Fruit fly (Drosophila melanogaster) whole organism, embryonic: Measurements from ENCODE around the gene Rbf2.

ENCODE experiments used
- Atf6 ChIP-seq: fragments of 200-800 bp; sonication (Bioruptor generic); IDR thresholded peaks from 2 replicates; pipeline ENCODE4 v1.3.6; 2022; ENCODE audit warnings: missing biosample characterization, missing genetic modification characterization
- Bgb ChIP-seq: fragments of 200-800 bp; sonication (Bioruptor generic); IDR thresholded peaks from 2 replicates; pipeline ENCODE4 v1.3.6; 2022; ENCODE audit warnings: missing biosample characterization, missing genetic modification characterization; ENCODE audit not compliant: partially characterized antibody
- CG10431 ChIP-seq: fragments of 200-800 bp; sonication (Bioruptor generic); optimal IDR thresholded peaks from 3 replicates; lab custom pipeline; 2018; ENCODE audit warnings: missing biosample characterization, mild to moderate bottlenecking, missing genetic modification characterization
- CG10654 ChIP-seq: fragments of 200-800 bp; sonication (Bioruptor generic); optimal IDR thresholded peaks from 2 replicates; lab custom pipeline; 2016; ENCODE audit warnings: missing biosample characterization, missing genetic modification characterization
- CG11247 ChIP-seq: fragments of 200-800 bp; sonication (Bioruptor generic); IDR thresholded peaks from 2 replicates; pipeline ENCODE4 v1.3.6; 2022; ENCODE audit warnings: missing biosample characterization, missing genetic modification characterization
- CG13123 ChIP-seq: fragments of 200-800 bp; sonication (Bioruptor generic); optimal IDR thresholded peaks from 2 replicates; lab custom pipeline; 2016; ENCODE audit warnings: missing biosample characterization, missing genetic modification characterization
- CG1603 ChIP-seq: fragments of 200-800 bp; sonication (Bioruptor generic); optimal IDR thresholded peaks from 2 replicates; lab custom pipeline; 2019; ENCODE audit warnings: missing biosample characterization, mild to moderate bottlenecking, missing genetic modification characterization, moderate library complexity
- CG17186 ChIP-seq: fragments of 200-800 bp; sonication (Bioruptor generic); optimal IDR thresholded peaks from 3 replicates; lab custom pipeline; 2017; ENCODE audit warnings: missing biosample characterization, missing genetic modification reagents, missing genetic modification characterization
- CG17802 ChIP-seq: fragments of 200-800 bp; sonication (Bioruptor generic); optimal IDR thresholded peaks from 2 replicates; lab custom pipeline; 2018; ENCODE audit warnings: missing biosample characterization, mild to moderate bottlenecking, missing genetic modification characterization, moderate library complexity
- CG30431 ChIP-seq: fragments of 200-800 bp; sonication (Bioruptor generic); optimal IDR thresholded peaks from 2 replicates; lab custom pipeline; 2017; ENCODE audit warnings: missing biosample characterization, missing genetic modification characterization
- CG31224 ChIP-seq: fragments of 200-800 bp; sonication (Bioruptor generic); IDR thresholded peaks from 2 replicates; pipeline ENCODE4 v1.3.6; 2022; ENCODE audit warnings: missing biosample characterization, missing genetic modification characterization
- CG3407 ChIP-seq: fragments of 200-800 bp; sonication (Bioruptor generic); optimal IDR thresholded peaks from 2 replicates; lab custom pipeline; 2018; ENCODE audit warnings: missing biosample characterization, mild to moderate bottlenecking, missing genetic modification characterization
- CG4424 ChIP-seq: fragments of 200-800 bp; sonication (Bioruptor generic); optimal IDR thresholded peaks from 3 replicates; lab custom pipeline; 2016; ENCODE audit warnings: missing biosample characterization, missing genetic modification characterization
- CG6689 ChIP-seq: fragments of 200-800 bp; sonication (Bioruptor generic); IDR thresholded peaks from 2 replicates; pipeline ENCODE4 v1.3.6; 2022; ENCODE audit warnings: missing biosample characterization, missing genetic modification characterization
- CG7839 ChIP-seq: fragments of 200-800 bp; sonication (Bioruptor generic); optimal IDR thresholded peaks from 3 replicates; lab custom pipeline; 2018; ENCODE audit warnings: missing biosample characterization, mild to moderate bottlenecking, missing genetic modification characterization, moderate library complexity
- CG8281 ChIP-seq: fragments of 200-800 bp; sonication (Bioruptor generic); optimal IDR thresholded peaks from 2 replicates; lab custom pipeline; 2018; ENCODE audit warnings: missing biosample characterization, mild to moderate bottlenecking, missing genetic modification characterization, moderate library complexity
- CG9609 ChIP-seq: fragments of 200-800 bp; sonication (Bioruptor generic); optimal IDR thresholded peaks from 3 replicates; lab custom pipeline; 2016; ENCODE audit warnings: missing biosample characterization, missing genetic modification characterization
- CG9932 ChIP-seq: fragments of 200-800 bp; sonication (Bioruptor generic); IDR thresholded peaks from 2 replicates; pipeline ENCODE4 v1.3.6; 2022; ENCODE audit warnings: missing biosample characterization, missing genetic modification characterization
- Dek ChIP-seq: fragments of 200-800 bp; sonication (Bioruptor generic); optimal IDR thresholded peaks from 3 replicates; lab custom pipeline; 2019; ENCODE audit warnings: missing biosample characterization, mild to moderate bottlenecking, missing genetic modification characterization, moderate library complexity
- Dll ChIP-seq: fragments of 200-800 bp; sonication (Bioruptor generic); IDR thresholded peaks from 4 replicates; pipeline ENCODE4 v1.3.6; 2022; ENCODE audit warnings: missing biosample characterization, missing genetic modification characterization; ENCODE audit not compliant: partially characterized antibody
- Ets65A ChIP-seq: fragments of 200-800 bp; sonication (Bioruptor generic); peaks from one replicate; lab custom pipeline; 2016; ENCODE audit warnings: missing biosample characterization, missing genetic modification characterization
- Hey ChIP-seq: fragments of 200-800 bp; sonication (Bioruptor generic); optimal IDR thresholded peaks from 3 replicates; lab custom pipeline; 2018; ENCODE audit warnings: missing biosample characterization, mild to moderate bottlenecking, missing genetic modification characterization
- Hr3 ChIP-seq: fragments of 200-800 bp; sonication (Bioruptor generic); optimal IDR thresholded peaks from 3 replicates; lab custom pipeline; 2016; ENCODE audit warnings: missing biosample characterization, missing genetic modification characterization
- Sry-β ChIP-seq: fragments of 200-800 bp; sonication (Bioruptor generic); optimal IDR thresholded peaks from 2 replicates; lab custom pipeline; 2018; ENCODE audit warnings: missing biosample characterization, mild to moderate bottlenecking, missing genetic modification characterization, moderate library complexity
- TFAM ChIP-seq: fragments of 200-800 bp; sonication (Bioruptor generic); optimal IDR thresholded peaks from 2 replicates; lab custom pipeline; 2017; ENCODE audit warnings: missing biosample characterization, missing genetic modification characterization, inconsistent platforms
- Trl ChIP-seq, 3 experiments: fragments of >200 bp in 2 of 3; fragments of 200-800 bp in 1 of 3; sonication (Bioruptor generic) in 1 of 3; optimal IDR thresholded peaks; 2 replicates in 1 of 3; 3 replicates in 2 of 3; lab custom pipeline; 2016 to 2017; ENCODE audit warnings: missing biosample characterization in 1 of 3, missing genetic modification characterization in 1 of 3
- al ChIP-seq: fragments of 200-800 bp; sonication (Bioruptor generic); IDR thresholded peaks from 2 replicates; pipeline ENCODE4 v1.3.6; 2022; ENCODE audit warnings: missing biosample characterization, missing genetic modification characterization
- chif ChIP-seq, 2 experiments: fragments of 200-800 bp; sonication (Bioruptor generic); optimal IDR thresholded peaks; 3 replicates each; lab custom pipeline; 2016; ENCODE audit warnings: missing biosample characterization in 2 of 2, missing genetic modification characterization in 2 of 2
- chinmo ChIP-seq: fragments of 200-800 bp; sonication (Bioruptor generic); IDR thresholded peaks from 4 replicates; pipeline ENCODE4 v1.3.6; 2022; ENCODE audit warnings: missing biosample characterization, missing genetic modification characterization; ENCODE audit not compliant: partially characterized antibody
- dan ChIP-seq: fragments of 200-800 bp; sonication (Bioruptor generic); IDR thresholded peaks from 2 replicates; pipeline ENCODE4 v1.3.6; 2022; ENCODE audit warnings: missing biosample characterization, missing genetic modification characterization
- dm ChIP-seq: fragments of 200-800 bp; sonication (Bioruptor generic); optimal IDR thresholded peaks from 3 replicates; lab custom pipeline; 2016; ENCODE audit warnings: missing biosample characterization, missing genetic modification characterization
- eyg ChIP-seq: fragments of 200-800 bp; sonication (Bioruptor generic); optimal IDR thresholded peaks from 3 replicates; lab custom pipeline; 2016; ENCODE audit warnings: missing biosample characterization, missing genetic modification characterization
- fd96Cb ChIP-seq: fragments of 200-800 bp; sonication (Bioruptor generic); optimal IDR thresholded peaks from 2 replicates; lab custom pipeline; 2018; ENCODE audit warnings: missing biosample characterization, mild to moderate bottlenecking, missing genetic modification characterization, moderate library complexity
- inv ChIP-seq: fragments of 200-800 bp; sonication (Bioruptor generic); IDR thresholded peaks from 2 replicates; pipeline ENCODE4 v1.3.6; 2022; ENCODE audit warnings: missing biosample characterization, missing genetic modification characterization; ENCODE audit not compliant: partially characterized antibody
- kay ChIP-seq: fragments of 200-800 bp; sonication (Bioruptor generic); optimal IDR thresholded peaks from 2 replicates; lab custom pipeline; 2016; ENCODE audit warnings: missing biosample characterization, missing genetic modification characterization
- lbe ChIP-seq: fragments of 200-800 bp; sonication (Bioruptor generic); optimal IDR thresholded peaks from 2 replicates; lab custom pipeline; 2016; ENCODE audit warnings: missing biosample characterization, mild to moderate bottlenecking, missing genetic modification characterization
- lmd ChIP-seq: fragments of 200-800 bp; sonication (Bioruptor generic); IDR thresholded peaks from 2 replicates; pipeline ENCODE4 v1.3.6; 2022; ENCODE audit warnings: missing biosample characterization, missing genetic modification characterization
- mam ChIP-seq: fragments of 200-800 bp; sonication (Bioruptor generic); optimal IDR thresholded peaks from 3 replicates; lab custom pipeline; 2016; ENCODE audit warnings: missing biosample characterization, missing genetic modification characterization
- odd ChIP-seq: fragments of 200-800 bp; sonication (Bioruptor generic); optimal IDR thresholded peaks from 2 replicates; lab custom pipeline; 2017; ENCODE audit warnings: missing biosample characterization, mild to moderate bottlenecking, missing genetic modification characterization
- onecut ChIP-seq: fragments of 200-800 bp; sonication (Bioruptor generic); IDR thresholded peaks from 2 replicates; pipeline ENCODE4 v1.3.6; 2022; ENCODE audit warnings: missing biosample characterization, missing genetic modification characterization
- pan ChIP-seq, 4 experiments: fragments of >200 bp in 3 of 4; fragments of 200-800 bp in 1 of 4; sonication (Bioruptor generic) in 1 of 4; optimal IDR thresholded peaks in 3 of 4; IDR thresholded peaks in 1 of 4; 2 replicates each; pipeline versions ENCODE4 v1.3.6 to Lab custom; 2017 to 2022; ENCODE audit warnings: missing biosample characterization in 2 of 4, missing genetic modification characterization in 2 of 4, mixed read lengths in 1 of 4
- pita ChIP-seq: fragments of 200-800 bp; sonication (Bioruptor generic); optimal IDR thresholded peaks from 2 replicates; lab custom pipeline; 2017; ENCODE audit warnings: missing biosample characterization, mild to moderate bottlenecking, missing genetic modification characterization
- stc ChIP-seq: fragments of 200-800 bp; sonication (Bioruptor generic); IDR thresholded peaks from 2 replicates; pipeline ENCODE4 v1.3.6; 2022; ENCODE audit warnings: missing biosample characterization, missing genetic modification characterization
- tin ChIP-seq: fragments of 200-800 bp; sonication (Bioruptor generic); optimal IDR thresholded peaks from 3 replicates; lab custom pipeline; 2016; ENCODE audit warnings: missing biosample characterization, missing genetic modification characterization
- tio ChIP-seq: fragments of 200-800 bp; sonication (Bioruptor generic); optimal IDR thresholded peaks from 2 replicates; lab custom pipeline; 2017; ENCODE audit warnings: missing biosample characterization, missing genetic modification characterization, inconsistent platforms
- trem ChIP-seq: fragments of 200-800 bp; optimal IDR thresholded peaks from 3 replicates; lab custom pipeline; 2019; ENCODE audit warnings: missing biosample characterization, mild to moderate bottlenecking, missing genetic modification characterization, moderate library complexity

The Rbf2 gene

DNA sequence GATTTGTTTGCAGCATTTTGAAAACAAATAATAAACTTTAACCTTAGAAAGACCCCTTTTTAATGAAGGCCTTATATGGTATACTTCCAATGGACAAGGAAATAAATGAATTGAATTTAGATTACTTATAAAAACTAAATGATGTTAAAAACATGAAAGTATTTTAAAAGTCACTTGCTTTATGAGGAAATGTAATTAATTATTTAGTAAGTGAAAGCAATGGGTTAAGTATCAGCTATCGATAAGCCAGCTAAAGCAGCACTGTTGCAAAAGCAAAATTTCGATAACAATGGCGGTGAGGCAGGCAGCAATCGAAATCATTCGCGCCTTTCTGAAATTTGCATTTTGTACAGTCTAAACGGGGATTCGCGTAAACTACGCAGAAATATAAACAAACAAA is at the start of gene Rbf2, which contains the start of gene CG32856 (continued):
- TF ChIP-seq CG10431 (GFP tag; lab: Kevin White, UChicago): peak; percentile 58
- TF ChIP-seq Dek: peak; percentile 84
- no peak for TF ChIP-seq TFAM (GFP tag; lab: Kevin White, UChicago)
- peak; percentile 39 for TF ChIP-seq kay (GFP tag; lab: Kevin White, UChicago)
- peak; percentile 77 for TF ChIP-seq CG17802 (tag; lab: Kevin White, UChicago)
- no peak for TF ChIP-seq eyg (GFP tag; lab: Kevin White, UChicago)
- no peak for TF ChIP-seq Sry-β (GFP tag; lab: Kevin White, UChicago)
- no peak for TF ChIP-seq pan (optimal IDR thresholded peaks at IDR 0.05; lab: Kevin White, UChicago)
- TF ChIP-seq pan (GFP tag; optimal IDR thresholded peaks at IDR 0.05 in 1 of 2, IDR thresholded peaks at IDR 0.05 in 1 of 2): no peak
- no peak for TF ChIP-seq dan
- TF ChIP-seq onecut (GFP tag; lab: Robert Waterston, UW): no peak
- no peak for TF ChIP-seq tio (GFP tag; lab: Kevin White, UChicago)
- TF ChIP-seq stc (GFP tag; lab: Robert Waterston, UW): no peak
- TF ChIP-seq Atf6: peak; percentile 86
- peak; percentile 72 for TF ChIP-seq CG13123 (GFP tag; lab: Kevin White, UChicago)
- TF ChIP-seq CG9609 (GFP tag; lab: Kevin White, UChicago): peak; percentile 68
- TF ChIP-seq pita (GFP tag; lab: Kevin White, UChicago): no peak
- no peak for TF ChIP-seq Trl (optimal IDR thresholded peaks at IDR 0.05; lab: Kevin White, UChicago)
- peak; percentile 54 for TF ChIP-seq Trl (GFP tag; optimal IDR thresholded peaks at IDR 0.05; lab: Kevin White, UChicago)
- TF ChIP-seq al: no peak
- TF ChIP-seq CG7839: peak; percentile 91
- no peak for TF ChIP-seq CG11247 (GFP tag; lab: Robert Waterston, UW)
- TF ChIP-seq inv: peak; percentile 62
- no peak for TF ChIP-seq CG3407
- TF ChIP-seq CG8281 (tag; lab: Kevin White, UChicago): no peak
- no peak for TF ChIP-seq tin

DNA sequence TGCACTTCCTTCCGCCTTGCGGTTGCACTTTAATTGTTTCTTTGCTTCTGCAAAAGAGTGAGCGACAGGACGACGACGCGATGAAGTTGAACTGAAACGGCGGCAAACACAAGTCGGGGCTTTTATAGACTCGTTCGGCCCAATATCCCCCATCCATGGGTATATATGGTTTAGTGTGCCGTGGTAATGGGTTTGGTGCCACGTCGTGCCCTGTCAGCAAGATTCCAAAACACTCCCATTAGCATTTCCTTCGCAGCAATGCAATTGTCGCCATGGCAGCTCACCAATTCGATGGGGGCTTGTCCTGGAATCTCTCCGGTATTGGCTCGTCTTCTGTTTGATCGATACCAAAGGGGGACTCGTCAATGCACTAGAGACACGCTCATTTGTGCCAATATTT is 47.3 kb upstream of the Rbf2 start, which contains the start of gene CG45105:
CG45105 (minus strand) TSS at position 101 of the 400 bp plus-strand sequence.
- TF ChIP-seq Ets65A (GFP tag; lab: Kevin White, UChicago): peak; percentile 66
- no peak for TF ChIP-seq Hey
- no peak for TF ChIP-seq Hr3 (GFP tag; lab: Kevin White, UChicago)
- no peak for TF ChIP-seq lmd
- no peak for TF ChIP-seq trem (tag; lab: Kevin White, UChicago)

DNA sequence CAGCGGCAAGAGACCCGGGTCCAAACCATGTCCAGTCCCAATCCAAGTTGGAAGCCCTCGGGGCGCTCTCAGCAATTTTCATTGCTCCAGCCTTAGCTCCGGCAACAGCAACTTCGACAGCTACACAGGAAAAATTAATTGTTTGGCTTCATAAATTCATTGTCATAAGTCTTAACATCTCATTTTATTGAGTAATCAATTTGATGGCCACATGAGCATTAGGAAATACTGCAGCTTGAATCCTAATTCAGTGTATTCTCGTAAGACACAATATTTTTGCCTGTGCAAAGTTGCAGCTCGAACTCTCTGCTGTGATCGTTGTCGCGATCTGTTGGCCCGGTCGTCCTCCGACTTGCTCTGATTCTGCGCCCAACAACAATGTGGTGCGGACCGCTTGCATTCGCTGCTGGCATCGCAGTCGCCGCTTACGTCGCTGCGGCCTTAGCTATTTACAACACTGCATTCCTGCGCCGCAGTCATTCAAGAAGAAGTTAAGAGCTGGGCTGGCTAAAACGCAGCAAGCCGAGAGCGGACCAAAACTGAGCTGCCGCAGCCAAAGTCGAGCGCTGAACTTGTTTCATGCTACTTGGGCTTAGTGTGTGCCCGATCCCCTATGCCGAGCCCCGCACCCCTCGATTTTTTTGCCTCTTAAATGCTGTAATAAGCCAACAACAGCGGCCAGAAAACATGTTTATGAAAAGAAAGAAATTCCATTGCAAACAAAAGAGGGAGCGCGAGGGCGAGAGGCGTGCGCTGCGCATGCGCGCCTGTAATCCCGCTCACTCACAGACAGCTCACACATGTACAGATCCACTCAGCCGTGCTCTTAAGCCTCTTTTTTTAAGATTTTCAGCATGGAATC is 45.6 kb upstream of the Rbf2 start:
- TF ChIP-seq dm (GFP tag; lab: Kevin White, UChicago) (no peak), al (no peak), CG9609 (GFP tag; lab: Kevin White, UChicago) (no peak), fd96Cb (tag; lab: Kevin White, UChicago) (peak; percentile 34), Bgb (GFP tag; lab: Robert Waterston, UW) (no peak), mam (GFP tag; lab: Kevin White, UChicago) (no peak), CG6689 (0 out of 2 replicates have a peak, but pooled peaks have one; percentile 17), CG4424 (GFP tag; lab: Kevin White, UChicago) (no peak), CG1603 (tag; lab: Kevin White, UChicago) (no peak), chif (GFP tag; optimal IDR thresholded peaks at IDR 0.05; lab: Kevin White, UChicago) (peak in 1 of 2 experiments; percentile 43), CG10654 (GFP tag; lab: Kevin White, UChicago) (peak; percentile 3), lbe (GFP tag; lab: Kevin White, UChicago) (peak; percentile 86), Dll (GFP tag; lab: Robert Waterston, UW) (0 out of 4 replicates have a peak, but pooled peaks have one; percentile 26), CG17186 (GFP tag; lab: Kevin White, UChicago) (no peak), CG31224 (GFP tag; lab: Robert Waterston, UW) (0 out of 2 replicates have a peak, but pooled peaks have one; percentile 20), chinmo (GFP tag; lab: Robert Waterston, UW) (0 out of 4 replicates have a peak, but pooled peaks have one; percentile 49), odd (GFP tag; lab: Kevin White, UChicago) (no peak), CG30431 (peak; percentile 33), CG9932 (0 out of 2 replicates have a peak, but pooled peaks have one; percentile 4)
